Fruit fly (Drosophila melanogaster): Measurements from ENCODE around the gene CG43354.

DNA sequence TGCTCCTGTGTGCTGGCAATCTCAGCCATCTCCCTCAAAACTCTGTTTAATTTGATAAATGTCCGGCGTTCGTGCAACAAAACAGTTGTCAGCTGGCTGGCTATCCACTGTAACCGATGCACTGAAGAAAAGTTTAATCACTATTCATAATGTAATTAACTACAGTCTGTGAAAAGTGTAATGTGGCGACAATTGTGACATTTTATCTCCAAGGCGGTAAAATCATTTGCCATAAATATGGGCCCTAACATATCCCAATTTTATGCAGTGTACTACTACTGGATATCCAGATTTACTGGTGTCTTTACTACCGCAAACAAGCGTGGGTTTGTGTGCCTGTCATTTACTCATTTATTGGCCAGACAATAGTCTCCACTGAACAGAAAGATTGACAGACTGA lies 19.5 kb upstream of the CG43354 start:
- TF ChIP-seq EcR (GFP tag; optimal IDR thresholded peaks at IDR 0.05) = no peak
- no peak for TF ChIP-seq usp (GFP tag; optimal IDR thresholded peaks at IDR 0.05)
- no peak for TF ChIP-seq Dll (optimal IDR thresholded peaks at IDR 0.05)

Measured in whole organism.